Fruit fly (Drosophila melanogaster): ENCODE measurements around the gene Pex11c.

Gene Pex11c

DNA sequence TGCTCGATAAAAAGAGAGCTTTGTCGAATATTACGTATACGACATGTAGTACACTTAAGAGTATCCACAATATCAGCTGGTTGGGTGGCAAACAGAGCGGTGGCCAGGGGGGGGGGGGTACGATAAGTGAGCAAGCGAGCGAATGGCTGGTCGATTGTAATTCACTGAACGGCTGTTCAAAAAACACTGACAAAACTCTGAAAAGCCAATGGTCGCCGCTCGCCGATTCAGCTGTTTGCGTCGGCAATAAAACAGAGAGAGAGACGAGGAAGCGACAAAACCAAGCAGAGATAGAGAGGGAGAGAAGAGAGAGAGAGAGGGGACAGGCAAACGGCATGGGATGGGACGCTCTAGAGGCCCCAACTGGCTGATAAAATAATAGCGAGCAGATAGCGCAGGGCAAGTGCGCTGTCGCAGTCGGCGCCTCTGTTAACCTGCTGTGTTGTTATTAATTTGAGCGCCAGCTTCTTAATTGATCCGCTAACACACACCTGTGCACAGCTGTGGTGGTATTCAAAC, 31.6 kb upstream of the Pex11c start, which contains the start of gene cnc:
cnc (minus strand) TSS at position 191 of the 519 bp plus-strand sequence.
- TF ChIP-seq Clk (GFP tag; optimal IDR thresholded peaks at IDR 0.05) (peak; percentile 5), ovo (GFP tag; optimal IDR thresholded peaks at IDR 0.05) (no peak), CG14711 (tag; optimal IDR thresholded peaks at IDR 0.05) (peak; percentile 49), CG7101 (tag; optimal IDR thresholded peaks at IDR 0.05) (peak; percentile 29), toe (GFP tag; optimal IDR thresholded peaks at IDR 0.05) (peak; percentile 14), bab1 (GFP tag; optimal IDR thresholded peaks at IDR 0.05) (peak; percentile 74), Mnt (GFP tag; optimal IDR thresholded peaks at IDR 0.05) (peak; percentile 80), kay (GFP tag; ENCODE audit: borderline replicate concordance) (no peak), CG7045 (GFP tag; optimal IDR thresholded peaks at IDR 0.05) (no peak), CG5204 (GFP tag; optimal IDR thresholded peaks at IDR 0.05) (no peak), cic (GFP tag; optimal IDR thresholded peaks at IDR 0.05) (peak; percentile 95), tj (GFP tag; optimal IDR thresholded peaks at IDR 0.05) (peak; percentile 96), pad (GFP tag; optimal IDR thresholded peaks at IDR 0.05) (no peak), Crg-1 (GFP tag; optimal IDR thresholded peaks at IDR 0.05) (peak; percentile 42), cnc (optimal IDR thresholded peaks at IDR 0.05) (no peak), CG12768 (GFP tag; optimal IDR thresholded peaks at IDR 0.05) (peak; percentile 75), CG1620 (GFP tag; optimal IDR thresholded peaks at IDR 0.05) (no peak), Hr96 (GFP tag; optimal IDR thresholded peaks at IDR 0.05) (peak; percentile 46), CG11617 (GFP tag; optimal IDR thresholded peaks at IDR 0.05) (peak; percentile 60), CG33017 (tag; optimal IDR thresholded peaks at IDR 0.05) (peak; percentile 62)

DNA sequence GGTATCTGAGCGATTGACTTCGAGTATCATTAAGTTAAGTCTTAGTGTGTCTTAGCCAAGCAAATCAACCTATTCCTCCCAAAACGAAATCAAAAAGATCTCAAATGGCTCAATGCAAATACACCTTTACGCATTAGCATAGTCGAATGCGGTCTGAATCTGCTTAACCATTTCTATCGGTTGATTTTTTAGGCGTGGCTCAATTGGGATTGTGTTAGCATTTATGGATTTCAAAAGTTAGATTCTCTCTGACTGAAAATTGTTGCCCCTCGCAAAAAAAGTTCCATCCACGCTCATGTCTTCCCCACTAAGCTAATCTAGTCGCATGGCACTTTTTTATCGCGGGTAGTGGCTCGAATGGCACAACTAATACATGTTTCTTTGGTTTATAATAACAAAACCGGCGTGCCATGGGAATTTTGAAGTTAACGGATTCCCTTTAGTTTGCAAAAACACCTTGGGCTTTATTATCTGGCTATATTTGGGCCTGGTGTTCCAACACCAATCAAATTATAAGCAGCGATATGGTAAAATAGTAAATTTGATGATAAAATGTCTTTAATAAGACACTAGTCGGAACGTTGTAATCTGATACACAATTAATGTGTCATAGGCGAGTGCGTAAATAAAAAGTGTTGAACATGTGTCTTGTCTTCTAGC, 29.4 kb upstream of the Pex11c start:
- TF ChIP-seq Mnt (GFP tag; optimal IDR thresholded peaks at IDR 0.05), result no peak
- no peak for TF ChIP-seq Hr96 (GFP tag; optimal IDR thresholded peaks at IDR 0.05)
- no peak for TF ChIP-seq CG14711 (tag; optimal IDR thresholded peaks at IDR 0.05)
- TF ChIP-seq ovo (GFP tag; optimal IDR thresholded peaks at IDR 0.05), result no peak
- TF ChIP-seq bab1 (GFP tag; optimal IDR thresholded peaks at IDR 0.05), result no peak
- no peak for TF ChIP-seq CG33017 (tag; optimal IDR thresholded peaks at IDR 0.05)

DNA sequence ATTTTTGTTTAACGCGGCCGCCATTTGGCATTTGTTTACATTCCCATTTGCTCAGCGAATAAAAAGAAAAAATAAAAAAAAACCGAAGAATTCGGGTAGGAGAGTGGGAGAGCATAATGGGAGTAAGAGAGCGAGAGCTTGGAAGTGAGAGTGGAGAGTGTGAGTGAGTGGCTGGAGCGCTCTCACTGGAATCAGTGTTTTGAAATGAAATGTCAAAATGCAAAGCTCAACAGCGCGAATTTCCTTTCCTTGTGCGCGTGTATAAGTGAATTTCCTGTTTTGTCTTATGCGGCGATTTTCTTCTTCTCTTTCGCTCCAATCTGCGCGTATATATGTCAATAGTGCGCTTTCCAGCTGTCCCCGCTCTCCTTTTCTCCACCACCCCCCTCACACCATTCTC, 19.1 kb upstream of the Pex11c start:
- no peak for TF ChIP-seq CG33017 (tag; optimal IDR thresholded peaks at IDR 0.05)
- no peak for TF ChIP-seq CG7101 (tag; optimal IDR thresholded peaks at IDR 0.05)
- no peak for TF ChIP-seq CG11617 (GFP tag; optimal IDR thresholded peaks at IDR 0.05)
- no peak for TF ChIP-seq CG14711 (tag; optimal IDR thresholded peaks at IDR 0.05)
- no peak for TF ChIP-seq tj (GFP tag; optimal IDR thresholded peaks at IDR 0.05)
- no peak for TF ChIP-seq bab1 (GFP tag; optimal IDR thresholded peaks at IDR 0.05)
- no peak for TF ChIP-seq cnc (optimal IDR thresholded peaks at IDR 0.05)
- TF ChIP-seq Clk (GFP tag; optimal IDR thresholded peaks at IDR 0.05), result no peak
- TF ChIP-seq ovo (GFP tag; optimal IDR thresholded peaks at IDR 0.05), result no peak
- no peak for TF ChIP-seq Hr96 (GFP tag; optimal IDR thresholded peaks at IDR 0.05)
- TF ChIP-seq CG12768 (GFP tag; optimal IDR thresholded peaks at IDR 0.05), result no peak
- TF ChIP-seq toe (GFP tag; optimal IDR thresholded peaks at IDR 0.05), result no peak
- TF ChIP-seq kay (GFP tag; ENCODE audit: borderline replicate concordance), result no peak
- TF ChIP-seq pad (GFP tag; optimal IDR thresholded peaks at IDR 0.05), result no peak
- TF ChIP-seq Crg-1 (GFP tag; optimal IDR thresholded peaks at IDR 0.05), result no peak
- TF ChIP-seq Mnt (GFP tag; optimal IDR thresholded peaks at IDR 0.05), result no peak
- no peak for TF ChIP-seq CG1620 (GFP tag; optimal IDR thresholded peaks at IDR 0.05)

DNA sequence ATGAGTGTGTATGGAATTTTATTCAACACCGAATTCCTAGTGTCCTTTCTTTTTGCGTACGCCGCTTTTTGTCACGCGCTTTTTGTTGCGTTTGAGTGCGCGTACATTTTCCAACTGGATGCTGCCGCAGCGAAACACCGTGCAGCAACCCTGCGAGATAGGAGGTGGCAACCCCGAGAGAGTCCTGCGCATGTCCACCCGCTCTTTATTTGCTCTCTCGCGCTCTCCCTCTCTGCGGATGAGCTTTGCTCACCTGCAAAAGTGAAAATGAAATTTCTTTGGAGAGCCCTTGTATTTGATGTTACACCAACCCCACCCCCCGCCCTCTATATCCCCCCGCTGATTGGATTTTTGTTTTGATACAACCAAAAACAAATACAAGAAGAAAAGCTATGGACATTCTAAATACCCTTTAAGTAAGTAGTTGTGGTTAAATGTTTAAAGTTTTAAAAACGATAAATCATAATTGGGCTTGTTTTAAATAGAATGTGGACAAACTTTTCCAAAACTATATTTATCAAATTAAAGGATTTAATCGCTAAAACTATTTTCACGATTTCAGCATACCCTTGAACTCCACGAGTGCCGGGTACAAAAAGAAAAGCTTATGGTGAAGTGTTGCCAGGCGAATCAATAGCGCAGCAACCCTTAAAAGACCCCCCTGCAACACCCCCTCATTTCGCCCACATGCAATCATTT, 18.1 kb upstream of the Pex11c start:
- peak; percentile 18 for TF ChIP-seq CG33017 (tag; optimal IDR thresholded peaks at IDR 0.05)
- TF ChIP-seq CG14711 (tag; optimal IDR thresholded peaks at IDR 0.05), result peak; percentile 85
- TF ChIP-seq Clk (GFP tag; optimal IDR thresholded peaks at IDR 0.05), result no peak
- TF ChIP-seq CG11617 (GFP tag; optimal IDR thresholded peaks at IDR 0.05), result no peak
- peak; percentile 25 for TF ChIP-seq kay (GFP tag; ENCODE audit: borderline replicate concordance)
- no peak for TF ChIP-seq CG1620 (GFP tag; optimal IDR thresholded peaks at IDR 0.05)

DNA sequence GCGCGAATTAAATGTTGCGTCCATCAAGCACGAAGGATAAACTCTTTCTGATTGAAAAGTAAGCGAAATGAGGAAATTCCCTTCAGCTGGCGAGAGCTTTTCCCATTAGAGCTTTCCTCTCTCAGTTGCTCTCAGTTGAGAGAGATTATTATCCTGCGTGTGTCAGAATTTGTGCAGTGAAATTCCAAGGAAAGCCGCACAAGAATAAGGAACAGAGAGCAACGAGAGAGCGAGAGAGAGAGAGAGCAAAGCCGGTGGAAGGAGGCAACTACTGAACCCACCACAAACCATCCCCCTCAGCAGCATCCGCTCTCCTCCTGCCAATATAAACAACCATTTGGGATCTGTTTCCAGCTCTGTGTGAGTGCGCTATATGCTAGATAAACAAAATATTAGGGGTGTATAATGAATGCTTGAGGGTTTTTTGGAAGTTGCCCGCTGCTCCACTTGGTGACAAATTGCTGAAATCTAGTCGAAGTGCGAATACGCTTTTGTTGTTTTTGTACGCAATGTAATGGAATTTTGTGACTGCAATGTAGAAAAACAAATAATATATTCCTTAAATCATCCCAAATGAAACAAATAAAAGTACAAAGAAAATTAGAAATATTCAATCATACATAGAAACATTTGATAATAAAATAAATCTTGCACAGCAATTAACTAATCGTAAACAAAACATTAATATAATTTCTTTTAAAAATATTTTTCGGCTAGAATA, 9.2 kb upstream of the Pex11c start, which contains the start of gene CG4467:
CG4467 (minus strand) TSS at position 51 of the 721 bp plus-strand sequence.
- no peak for TF ChIP-seq toe (GFP tag; optimal IDR thresholded peaks at IDR 0.05)
- TF ChIP-seq cic (GFP tag; optimal IDR thresholded peaks at IDR 0.05), result no peak
- TF ChIP-seq pad (GFP tag; optimal IDR thresholded peaks at IDR 0.05), result no peak
- TF ChIP-seq cnc (optimal IDR thresholded peaks at IDR 0.05), result no peak
- TF ChIP-seq CG7045 (GFP tag; optimal IDR thresholded peaks at IDR 0.05), result no peak
- TF ChIP-seq CG12768 (GFP tag; optimal IDR thresholded peaks at IDR 0.05), result no peak

DNA sequence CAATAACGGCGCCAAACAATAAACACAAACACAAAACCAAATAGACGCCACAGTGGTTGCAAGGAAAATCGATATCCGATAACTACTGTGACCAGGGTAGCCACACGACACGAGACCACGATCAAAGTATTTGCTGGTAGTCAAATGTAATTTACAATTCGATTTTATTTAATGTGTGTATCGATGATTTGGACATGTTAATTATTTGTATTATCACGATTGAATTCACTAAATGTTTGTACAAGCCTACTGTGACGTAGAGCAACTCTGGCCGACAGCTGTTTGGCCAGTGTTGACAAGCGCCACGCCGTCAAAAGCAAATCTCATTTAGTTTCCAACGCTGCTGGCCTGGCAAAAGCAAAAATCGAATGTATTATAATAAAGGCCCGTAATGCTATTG, 6.9 kb upstream of the Pex11c start, which contains the start of the genes Rad60 and EloA:
Rad60 (minus strand) TSS at position 222 of the 400 bp plus-strand sequence.
EloA (plus strand) TSS at position 308 of the 400 bp plus-strand sequence.
- TF ChIP-seq ovo (GFP tag; optimal IDR thresholded peaks at IDR 0.05) (peak; percentile 43), CG7101 (tag; optimal IDR thresholded peaks at IDR 0.05) (peak; percentile 82), CG33017 (tag; optimal IDR thresholded peaks at IDR 0.05) (peak; percentile 44), CG12768 (GFP tag; optimal IDR thresholded peaks at IDR 0.05) (peak; percentile 72), Hr96 (GFP tag; optimal IDR thresholded peaks at IDR 0.05) (peak; percentile 80), cic (GFP tag; optimal IDR thresholded peaks at IDR 0.05) (peak; percentile 16), tj (GFP tag; optimal IDR thresholded peaks at IDR 0.05) (peak; percentile 40), cnc (optimal IDR thresholded peaks at IDR 0.05) (no peak), kay (GFP tag; ENCODE audit: borderline replicate concordance) (no peak), Clk (GFP tag; optimal IDR thresholded peaks at IDR 0.05) (peak; percentile 56), Mnt (GFP tag; optimal IDR thresholded peaks at IDR 0.05) (peak; percentile 67), bab1 (GFP tag; optimal IDR thresholded peaks at IDR 0.05) (peak; percentile 85), Crg-1 (GFP tag; optimal IDR thresholded peaks at IDR 0.05) (peak; percentile 74), pad (GFP tag; optimal IDR thresholded peaks at IDR 0.05) (peak; percentile 63), CG14711 (tag; optimal IDR thresholded peaks at IDR 0.05) (peak; percentile 100), CG7045 (GFP tag; optimal IDR thresholded peaks at IDR 0.05) (peak; percentile 68), CG5204 (GFP tag; optimal IDR thresholded peaks at IDR 0.05) (no peak), CG11617 (GFP tag; optimal IDR thresholded peaks at IDR 0.05) (peak; percentile 72), CG1620 (GFP tag; optimal IDR thresholded peaks at IDR 0.05) (peak; percentile 76), toe (GFP tag; optimal IDR thresholded peaks at IDR 0.05) (peak; percentile 79)

Data from whole organism, adult.